Fruit fly (Drosophila melanogaster): ENCODE measurements around the gene trr.

- no peak for TF ChIP-seq CG14655 (GFP tag; optimal IDR thresholded peaks at IDR 0.05)
- no peak for TF ChIP-seq Ets98B (GFP tag; IDR thresholded peaks at IDR 0.05)
- TF ChIP-seq CG10348 (GFP tag; IDR thresholded peaks at IDR 0.05) = no peak
- TF ChIP-seq CG4496 (GFP tag; IDR thresholded peaks at IDR 0.05) = no peak
- TF ChIP-seq CG12605 (GFP tag; IDR thresholded peaks at IDR 0.05) = no peak
- TF ChIP-seq gl (tag; optimal IDR thresholded peaks at IDR 0.05) = no peak
- no peak for TF ChIP-seq rn (GFP tag; IDR thresholded peaks at IDR 0.05)
- no peak for TF ChIP-seq fd96Ca (GFP tag; IDR thresholded peaks at IDR 0.05)
- TF ChIP-seq CG34367 (tag; optimal IDR thresholded peaks at IDR 0.05) = no peak
Measured at dm6 chrX:1865673-1866072, 24.1 kb downstream of the trr start, which contains the start of the genes Gcna and MED18.
